Fruit fly (Drosophila melanogaster): ENCODE measurements around the gene CG34136.

DNA sequence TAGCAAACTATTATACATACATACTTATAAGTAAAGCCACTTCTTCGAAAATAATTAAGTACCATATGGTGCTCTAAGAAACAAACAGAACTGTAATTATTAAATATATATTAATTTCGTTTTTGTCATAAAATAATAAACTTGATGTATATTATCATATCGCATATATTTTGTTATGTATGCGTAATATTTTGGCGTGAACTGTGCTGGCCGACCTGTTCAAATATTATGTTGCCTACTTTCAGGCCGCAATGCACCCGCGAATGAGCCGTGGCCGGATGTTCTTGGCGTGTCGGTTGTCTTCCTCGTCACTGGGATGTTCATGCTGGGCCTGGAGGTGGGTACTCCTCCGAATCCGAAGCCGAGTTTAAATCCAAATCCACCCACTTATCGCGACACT lies 18.9 kb upstream of the CG34136 start:
- no peak for TF ChIP-seq OdsH (GFP tag; optimal IDR thresholded peaks at IDR 0.05)
- no peak for TF ChIP-seq CrebA (GFP tag; optimal IDR thresholded peaks at IDR 0.05; ENCODE audit: borderline replicate concordance)
